Fruit fly (Drosophila melanogaster): ENCODE results near the gene daed.
A peak's percentile ranks its signal among the peaks of the same experiment; 100 is the strongest.

The daed gene

dm6 chr2L:2201107-2201561 lies 15.0 kb downstream of the daed start (continued):
- TF ChIP-seq CG2875 (GFP tag; optimal IDR thresholded peaks at IDR 0.05) (peak; percentile 89), inv (GFP tag; IDR thresholded peaks at IDR 0.05; ENCODE audit: partially characterized antibody) (no peak), dm (GFP tag; optimal IDR thresholded peaks at IDR 0.05) (no peak), dan (GFP tag; IDR thresholded peaks at IDR 0.05) (no peak), Hr51 (GFP tag; optimal IDR thresholded peaks at IDR 0.05) (peak; percentile 44 to 68), CG4617 (GFP tag; optimal IDR thresholded peaks at IDR 0.05; ENCODE audit: borderline replicate concordance) (peak; percentile 51), yki (optimal IDR thresholded peaks at IDR 0.05) (no peak), stwl (tag; optimal IDR thresholded peaks at IDR 0.05) (peak; percentile 10), CG7357 (GFP tag; IDR thresholded peaks at IDR 0.05) (no peak; the same call in 2 of the 3 replicates), usp (GFP tag; optimal IDR thresholded peaks at IDR 0.05) (no peak), lab (GFP tag; optimal IDR thresholded peaks at IDR 0.05) (peak; percentile 82), CG16813 (GFP tag; IDR thresholded peaks at IDR 0.05; ENCODE audit: partially characterized antibody) (no peak), gsb (GFP tag; IDR thresholded peaks at IDR 0.05) (no peak), PHDP (tag; optimal IDR thresholded peaks at IDR 0.05) (peak; percentile 85), otp (GFP tag; IDR thresholded peaks at IDR 0.05) (peak; percentile 83), Aef1 (GFP tag; IDR thresholded peaks at IDR 0.05) (no peak; the same call in 2 of the 3 replicates), sens (GFP tag) (peak; percentile 98), klu (GFP tag; IDR thresholded peaks at IDR 0.05) (no peak), CrebB (tag; optimal IDR thresholded peaks at IDR 0.05) (peak; percentile 53), CG7839 (tag; optimal IDR thresholded peaks at IDR 0.05) (peak; percentile 80), ATbp (GFP tag; optimal IDR thresholded peaks at IDR 0.05) (peak; percentile 91), CG13624 (GFP tag; optimal IDR thresholded peaks at IDR 0.05) (no peak), CG6765 (GFP tag; optimal IDR thresholded peaks at IDR 0.05) (no peak), pita (GFP tag; optimal IDR thresholded peaks at IDR 0.05) (no peak), Hr3 (GFP tag; optimal IDR thresholded peaks at IDR 0.05) (peak; percentile 82), gce (GFP tag; IDR thresholded peaks at IDR 0.05) (peak; percentile 62; the same call in 2 of the 3 replicates), ab (GFP tag; optimal IDR thresholded peaks at IDR 0.05) (peak; percentile 57), CG2116 (GFP tag; optimal IDR thresholded peaks at IDR 0.05) (peak; percentile 44), corto (GFP tag; optimal IDR thresholded peaks at IDR 0.05) (peak; percentile 42), CG32767 (GFP tag; IDR thresholded peaks at IDR 0.05) (peak; percentile 55; the same call in 1 of the 2 replicates), bigmax (GFP tag; optimal IDR thresholded peaks at IDR 0.05) (peak; percentile 9), z (GFP tag; IDR thresholded peaks at IDR 0.05) (peak; percentile 4; the same call in 1 of the 3 replicates), YL-1 (GFP tag; optimal IDR thresholded peaks at IDR 0.05) (peak; percentile 15), Blimp-1 (GFP tag; optimal IDR thresholded peaks at IDR 0.05) (peak; percentile 91), Drgx (GFP tag; IDR thresholded peaks at IDR 0.05) (peak; percentile 88), CG12155 (GFP tag; optimal IDR thresholded peaks at IDR 0.05) (peak; percentile 51), CG10462 (GFP tag; optimal IDR thresholded peaks at IDR 0.05) (peak; percentile 74), Poxn (GFP tag; IDR thresholded peaks at IDR 0.05) (no peak), CG11247 (GFP tag; IDR thresholded peaks at IDR 0.05) (peak; percentile 48), Gsc (GFP tag; IDR thresholded peaks at IDR 0.05) (peak; percentile 59), Antp (GFP tag; optimal IDR thresholded peaks at IDR 0.05) (peak; percentile 54), HHEX (GFP tag; optimal IDR thresholded peaks at IDR 0.05) (peak; percentile 64), CG2120 (GFP tag; optimal IDR thresholded peaks at IDR 0.05) (no peak), sna (GFP tag; IDR thresholded peaks at IDR 0.05; ENCODE audit: partially characterized antibody) (no peak), CG7745 (tag; optimal IDR thresholded peaks at IDR 0.05) (peak; percentile 51), tgo (GFP tag; IDR thresholded peaks at IDR 0.05) (peak; percentile 61; the same call in 2 of the 3 replicates), CG34376 (GFP tag; optimal IDR thresholded peaks at IDR 0.05) (no peak), Doc3 (GFP tag; IDR thresholded peaks at IDR 0.05; ENCODE audit: partially characterized antibody) (no peak), MTF-1 (GFP tag; optimal IDR thresholded peaks at IDR 0.05; ENCODE audit: borderline replicate concordance) (peak; percentile 37), HLH4C (GFP tag; IDR thresholded peaks at IDR 0.05; ENCODE audit: partially characterized antibody) (no peak)
